Worm (Caenorhabditis elegans) whole organism, late embryonic: ENCODE data around the gene C10B5.3.

Experiments used
- F13H6.1 ChIP-seq: sonication (generic microtip); optimal IDR thresholded peaks from 2 replicates; lab custom pipeline; 2016; ENCODE audit warnings: missing genetic modification characterization, missing compliant biosample characterization
- dve-1 ChIP-seq: sonication (generic microtip); optimal IDR thresholded peaks from 2 replicates; lab custom pipeline; 2017; ENCODE audit warnings: antibody characterized with exemption, mild to moderate bottlenecking, missing genetic modification characterization, missing compliant biosample characterization
- fax-1 ChIP-seq: sonication (generic microtip); optimal IDR thresholded peaks from 2 replicates; lab custom pipeline; 2016; ENCODE audit warnings: missing genotype, missing genetic modification characterization, missing compliant biosample characterization
- nfya-1 ChIP-seq: sonication (generic microtip); optimal IDR thresholded peaks from 2 replicates; lab custom pipeline; 2017; ENCODE audit warnings: missing genetic modification characterization, mild to moderate bottlenecking, missing compliant biosample characterization, antibody characterized with exemption, moderate library complexity
- nhr-11 ChIP-seq: fragments of 150-350 bp; optimal IDR thresholded peaks from 2 replicates; lab custom pipeline; 2014; ENCODE audit warnings: missing biosample characterization, missing genetic modification characterization

ce11 chrV:8552460-8552859, 35.5 kb downstream of the C10B5.3 start, which contains the start of gene acr-15:
- TF ChIP-seq fax-1 (tag; lab: Kevin White, UChicago) (no peak), F13H6.1 (no peak), dve-1 (tag; lab: Kevin White, UChicago) (no peak), nhr-11 (tag; lab: Kevin White, UChicago) (no peak), nfya-1 (no peak)
